Fruit fly (Drosophila melanogaster) whole organism, embryonic: ENCODE data around the gene Nlg4.

ENCODE experiments used
- CG10565 ChIP-seq: fragments of 200-800 bp; sonication (Bioruptor generic); optimal IDR thresholded peaks from 3 replicates; lab custom pipeline; 2016; ENCODE audit warnings: missing biosample characterization, mild to moderate bottlenecking, missing genetic modification characterization
- CG12219 ChIP-seq: fragments of 200-800 bp; sonication (Bioruptor generic); optimal IDR thresholded peaks from 3 replicates; lab custom pipeline; 2018; ENCODE audit warnings: missing biosample characterization, mild to moderate bottlenecking, missing genetic modification characterization
- CG14667 ChIP-seq: fragments of 200-800 bp; sonication (Bioruptor generic); IDR thresholded peaks from 2 replicates; pipeline ENCODE4 v1.3.6; 2022; ENCODE audit warnings: missing biosample characterization, missing genetic modification characterization
- CG14860 ChIP-seq: fragments of 200-800 bp; sonication (Bioruptor generic); IDR thresholded peaks from 3 replicates; pipeline ENCODE4 v1.3.6; 2022; ENCODE audit warnings: missing biosample characterization, missing genetic modification characterization; ENCODE audit not compliant: partially characterized antibody
- CG15011 ChIP-seq: fragments of 200-800 bp; sonication (Bioruptor generic); optimal IDR thresholded peaks from 3 replicates; lab custom pipeline; 2018; ENCODE audit warnings: missing biosample characterization, mild to moderate bottlenecking, missing genetic modification characterization
- CG15601 ChIP-seq: fragments of 200-800 bp; sonication (Bioruptor generic); optimal IDR thresholded peaks from 3 replicates; lab custom pipeline; 2019; ENCODE audit warnings: missing biosample characterization, mild to moderate bottlenecking, missing genetic modification characterization, moderate library complexity
- CG17361 ChIP-seq: fragments of 200-800 bp; sonication (Bioruptor generic); IDR thresholded peaks from 3 replicates; pipeline ENCODE4 v1.3.6; 2022; ENCODE audit warnings: missing biosample characterization, missing genetic modification characterization
- CG2202 ChIP-seq: fragments of 200-800 bp; sonication (Bioruptor generic); optimal IDR thresholded peaks from 2 replicates; lab custom pipeline; 2018; ENCODE audit warnings: missing biosample characterization, mild to moderate bottlenecking, missing genetic modification characterization
- CG2712 ChIP-seq: fragments of 200-800 bp; optimal IDR thresholded peaks from 3 replicates; lab custom pipeline; 2019; ENCODE audit warnings: missing biosample characterization, mild to moderate bottlenecking, missing genetic modification characterization, moderate library complexity
- CG30431 ChIP-seq: fragments of 200-800 bp; sonication (Bioruptor generic); optimal IDR thresholded peaks from 2 replicates; lab custom pipeline; 2017; ENCODE audit warnings: missing biosample characterization, missing genetic modification characterization
- CG33557 ChIP-seq: fragments of 200-800 bp; sonication (Bioruptor generic); optimal IDR thresholded peaks from 2 replicates; lab custom pipeline; 2019; ENCODE audit warnings: missing biosample characterization, mild to moderate bottlenecking, missing genetic modification characterization, moderate library complexity
- CG3995 ChIP-seq: fragments of 200-800 bp; sonication (Bioruptor generic); optimal IDR thresholded peaks from 3 replicates; lab custom pipeline; 2016; ENCODE audit warnings: missing biosample characterization, missing genetic modification characterization
- CG4328 ChIP-seq: fragments of 200-800 bp; sonication (Bioruptor generic); optimal IDR thresholded peaks from 3 replicates; lab custom pipeline; 2017; ENCODE audit warnings: missing biosample characterization, missing genetic modification reagents, missing genetic modification characterization
- CG4707 ChIP-seq: fragments of 200-800 bp; sonication (Bioruptor generic); optimal IDR thresholded peaks from 2 replicates; lab custom pipeline; 2018; ENCODE audit warnings: missing biosample characterization, mild to moderate bottlenecking, missing genetic modification characterization, moderate library complexity
- CG6254 ChIP-seq: fragments of 200-800 bp; sonication (Bioruptor generic); optimal IDR thresholded peaks from 3 replicates; lab custom pipeline; 2017; ENCODE audit warnings: mild to moderate bottlenecking, missing biosample characterization, missing genetic modification reagents, missing genetic modification characterization
- CG6791 ChIP-seq: fragments of 200-800 bp; sonication (Bioruptor generic); IDR thresholded peaks from 3 replicates; pipeline ENCODE4 v1.3.6; 2022; ENCODE audit warnings: missing biosample characterization, missing genetic modification characterization; ENCODE audit not compliant: partially characterized antibody
- CG8290 ChIP-seq, 3 experiments: fragments of 200-800 bp; sonication (Bioruptor generic); optimal IDR thresholded peaks; 2 replicates each; lab custom pipeline; 2016 to 2019; ENCODE audit warnings: missing biosample characterization in 3 of 3, missing genetic modification characterization in 3 of 3, mild to moderate bottlenecking in 2 of 3, moderate library complexity in 1 of 3
- D19A ChIP-seq: fragments of 200-800 bp; optimal IDR thresholded peaks from 3 replicates; lab custom pipeline; 2019; ENCODE audit warnings: missing biosample characterization, mild to moderate bottlenecking, missing genetic modification characterization, moderate library complexity
- Deaf1 ChIP-seq: fragments of 200-800 bp; optimal IDR thresholded peaks from 3 replicates; lab custom pipeline; 2019; ENCODE audit warnings: missing biosample characterization, mild to moderate bottlenecking, missing genetic modification characterization, moderate library complexity
- Dek ChIP-seq: fragments of 200-800 bp; sonication (Bioruptor generic); optimal IDR thresholded peaks from 3 replicates; lab custom pipeline; 2019; ENCODE audit warnings: missing biosample characterization, mild to moderate bottlenecking, missing genetic modification characterization, moderate library complexity
- Ets65A ChIP-seq: fragments of 200-800 bp; sonication (Bioruptor generic); peaks from one replicate; lab custom pipeline; 2016; ENCODE audit warnings: missing biosample characterization, missing genetic modification characterization
- H15 ChIP-seq: fragments of 200-800 bp; sonication (Bioruptor generic); IDR thresholded peaks from 3 replicates; pipeline ENCODE4 v1.3.6; 2022; ENCODE audit warnings: missing biosample characterization, missing genetic modification characterization
- HLH4C ChIP-seq: fragments of 200-800 bp; sonication (Bioruptor generic); IDR thresholded peaks from 3 replicates; pipeline ENCODE4 v1.3.6; 2022; ENCODE audit warnings: missing biosample characterization, missing genetic modification characterization; ENCODE audit not compliant: partially characterized antibody
- Hr3 ChIP-seq: fragments of 200-800 bp; sonication (Bioruptor generic); optimal IDR thresholded peaks from 3 replicates; lab custom pipeline; 2016; ENCODE audit warnings: missing biosample characterization, missing genetic modification characterization
- NC2α ChIP-seq: fragments of 200-800 bp; sonication (Bioruptor generic); optimal IDR thresholded peaks from 2 replicates; lab custom pipeline; 2016; ENCODE audit warnings: missing biosample characterization, missing genetic modification characterization
- NK7.1 ChIP-seq: fragments of 200-800 bp; sonication (Bioruptor generic); optimal IDR thresholded peaks from 3 replicates; lab custom pipeline; 2016; ENCODE audit warnings: missing biosample characterization, missing genetic modification characterization
- Pdp1 ChIP-seq, 2 experiments: fragments of 200-800 bp; sonication (Bioruptor generic); optimal IDR thresholded peaks; 3 replicates each; lab custom pipeline; 2016; ENCODE audit warnings: missing biosample characterization in 2 of 2, missing genetic modification characterization in 2 of 2, mild to moderate bottlenecking in 1 of 2, moderate library complexity in 1 of 2
- Stat92E ChIP-seq, 3 experiments: fragments of >200 bp in 2 of 3; fragments of 200-800 bp in 1 of 3; sonication (Bioruptor generic) in 1 of 3; optimal IDR thresholded peaks; 2 replicates each; lab custom pipeline; 2017 to 2019; ENCODE audit warnings: missing biosample characterization in 3 of 3, missing genetic modification characterization in 3 of 3, mild to moderate bottlenecking in 1 of 3, moderate library complexity in 1 of 3
- al ChIP-seq: fragments of 200-800 bp; sonication (Bioruptor generic); IDR thresholded peaks from 2 replicates; pipeline ENCODE4 v1.3.6; 2022; ENCODE audit warnings: missing biosample characterization, missing genetic modification characterization
- ara ChIP-seq: fragments of 200-800 bp; sonication (Bioruptor generic); IDR thresholded peaks from 2 replicates; pipeline ENCODE4 v1.3.6; 2022; ENCODE audit warnings: missing biosample characterization, missing genetic modification characterization
- az2 ChIP-seq: fragments of 200-800 bp; sonication (Bioruptor generic); optimal IDR thresholded peaks from 3 replicates; lab custom pipeline; 2016; ENCODE audit warnings: missing biosample characterization, missing genetic modification characterization
- bowl ChIP-seq: fragments of 200-800 bp; sonication (Bioruptor generic); IDR thresholded peaks from 2 replicates; pipeline ENCODE4 v1.3.6; 2022; ENCODE audit warnings: missing biosample characterization, missing genetic modification characterization
- bsh ChIP-seq, 2 experiments: fragments of 200-800 bp; sonication (Bioruptor generic); optimal IDR thresholded peaks; 2 replicates each; lab custom pipeline; 2017 to 2018; ENCODE audit warnings: mild to moderate bottlenecking in 2 of 2, missing biosample characterization in 2 of 2, missing genetic modification characterization in 2 of 2, moderate library complexity in 1 of 2
- dati ChIP-seq: fragments of 200-800 bp; sonication (Bioruptor generic); IDR thresholded peaks from 2 replicates; pipeline ENCODE4 v1.3.6; 2022; ENCODE audit warnings: missing biosample characterization, missing genetic modification characterization
- disco-r ChIP-seq: fragments of 200-800 bp; sonication (Bioruptor generic); optimal IDR thresholded peaks from 2 replicates; lab custom pipeline; 2016; ENCODE audit warnings: missing biosample characterization, missing genetic modification characterization
- dysf ChIP-seq: fragments of 200-800 bp; sonication (Bioruptor generic); IDR thresholded peaks from 3 replicates; pipeline ENCODE4 v1.3.6; 2022; ENCODE audit warnings: missing biosample characterization, missing genetic modification characterization
- ftz-f1 ChIP-seq: fragments of 200-800 bp; sonication (Bioruptor generic); optimal IDR thresholded peaks from 2 replicates; lab custom pipeline; 2016; ENCODE audit warnings: missing biosample characterization, missing genetic modification characterization
- grau ChIP-seq: fragments of 200-800 bp; optimal IDR thresholded peaks from 3 replicates; lab custom pipeline; 2019; ENCODE audit warnings: missing biosample characterization, mild to moderate bottlenecking, missing genetic modification characterization, moderate library complexity
- grn ChIP-seq: fragments of 200-800 bp; sonication (Bioruptor generic); optimal IDR thresholded peaks from 3 replicates; lab custom pipeline; 2017; ENCODE audit warnings: missing biosample characterization, missing genetic modification characterization
- gt ChIP-seq: fragments of 200-800 bp; sonication (Bioruptor generic); IDR thresholded peaks from 2 replicates; pipeline ENCODE4 v1.3.6; 2022; ENCODE audit warnings: missing biosample characterization, missing genetic modification characterization
- hb ChIP-seq: fragments of 200-800 bp; sonication (Bioruptor generic); IDR thresholded peaks from 3 replicates; pipeline ENCODE4 v1.3.6; 2022; ENCODE audit warnings: missing biosample characterization, missing genetic modification characterization; ENCODE audit not compliant: partially characterized antibody
- insv ChIP-seq, 2 experiments: fragments of 200-800 bp; sonication (Bioruptor generic); optimal IDR thresholded peaks; 3 replicates each; lab custom pipeline; 2016 to 2018; ENCODE audit warnings: missing biosample characterization in 2 of 2, missing genetic modification characterization in 2 of 2
- mirr ChIP-seq: fragments of 200-800 bp; sonication (Bioruptor generic); optimal IDR thresholded peaks from 3 replicates; lab custom pipeline; 2018; ENCODE audit warnings: missing biosample characterization, mild to moderate bottlenecking, missing genetic modification characterization
- pan ChIP-seq, 4 experiments: fragments of >200 bp in 3 of 4; fragments of 200-800 bp in 1 of 4; sonication (Bioruptor generic) in 1 of 4; optimal IDR thresholded peaks in 3 of 4; IDR thresholded peaks in 1 of 4; 2 replicates each; pipeline versions ENCODE4 v1.3.6 to Lab custom; 2017 to 2022; ENCODE audit warnings: missing biosample characterization in 2 of 4, missing genetic modification characterization in 2 of 4, mixed read lengths in 1 of 4
- run ChIP-seq: fragments of 200-800 bp; sonication (Bioruptor generic); optimal IDR thresholded peaks from 3 replicates; lab custom pipeline; 2018; ENCODE audit warnings: missing biosample characterization, mild to moderate bottlenecking, missing genetic modification characterization
- sens ChIP-seq: fragments of 200-800 bp; sonication (Bioruptor generic); peaks from one replicate; lab custom pipeline; 2016; ENCODE audit warnings: missing biosample characterization, missing genetic modification characterization
- so ChIP-seq: fragments of 200-800 bp; sonication (Bioruptor generic); IDR thresholded peaks from 3 replicates; pipeline ENCODE4 v1.3.6; 2022; ENCODE audit warnings: missing biosample characterization, missing genetic modification characterization
- stc ChIP-seq: fragments of 200-800 bp; sonication (Bioruptor generic); IDR thresholded peaks from 2 replicates; pipeline ENCODE4 v1.3.6; 2022; ENCODE audit warnings: missing biosample characterization, missing genetic modification characterization
- vfl ChIP-seq: fragments of 200-800 bp; sonication (Bioruptor generic); optimal IDR thresholded peaks from 2 replicates; lab custom pipeline; 2016; ENCODE audit warnings: missing biosample characterization, missing genetic modification characterization
- zf30C ChIP-seq: fragments of 200-800 bp; sonication (Bioruptor generic); optimal IDR thresholded peaks from 3 replicates; lab custom pipeline; 2018; ENCODE audit warnings: missing biosample characterization, mild to moderate bottlenecking, missing genetic modification characterization

Gene Nlg4

DNA sequence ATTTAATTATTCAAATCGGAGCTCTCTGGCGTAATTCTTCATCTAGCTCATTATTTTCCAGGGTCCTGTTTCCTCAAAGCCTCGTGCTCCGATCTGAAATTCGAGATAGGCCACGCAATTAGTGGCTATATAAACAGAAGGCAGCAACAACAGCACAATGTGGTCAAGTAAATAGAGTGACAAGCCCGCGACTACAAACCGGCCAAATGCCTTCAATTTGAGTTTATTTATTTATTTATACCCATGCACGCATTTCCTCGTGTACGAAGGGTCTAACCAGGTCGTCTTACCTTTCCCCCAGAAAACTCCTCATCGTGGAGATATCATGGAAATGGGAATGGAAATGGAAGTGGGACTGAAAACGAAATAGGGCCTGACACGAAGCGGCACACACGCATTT is 72.2 kb downstream of the Nlg4 start (continued):
- no peak for TF ChIP-seq zf30C (GFP tag; lab: Kevin White, UChicago)
- TF ChIP-seq CG14667 (GFP tag; lab: Robert Waterston, UW): no peak
- TF ChIP-seq Dek: no peak
- TF ChIP-seq CG17361 (GFP tag; lab: Robert Waterston, UW): no peak
- no peak for TF ChIP-seq CG4328 (GFP tag; lab: Kevin White, UChicago)
- no peak for TF ChIP-seq CG8290 (GFP tag; optimal IDR thresholded peaks at IDR 0.05; lab: Kevin White, UChicago)
- TF ChIP-seq CG8290 (tag; optimal IDR thresholded peaks at IDR 0.05; lab: Kevin White, UChicago): peak in 1 of 2 experiments; percentile 13
- no peak for TF ChIP-seq Deaf1 (tag; lab: Kevin White, UChicago)
- no peak for TF ChIP-seq mirr
- no peak for TF ChIP-seq stc (GFP tag; lab: Robert Waterston, UW)
- no peak for TF ChIP-seq NK7.1 (GFP tag; lab: Kevin White, UChicago)
- TF ChIP-seq CG33557 (GFP tag; lab: Kevin White, UChicago): peak; percentile 27
- TF ChIP-seq so (GFP tag; lab: Robert Waterston, UW): no peak
- peak; percentile 21 for TF ChIP-seq grn (GFP tag; lab: Kevin White, UChicago)
- TF ChIP-seq Ets65A (GFP tag; lab: Kevin White, UChicago): peak; percentile 21
- TF ChIP-seq H15 (GFP tag; lab: Robert Waterston, UW): no peak
- TF ChIP-seq hb (GFP tag; lab: Robert Waterston, UW): no peak
- no peak for TF ChIP-seq CG3995 (GFP tag; lab: Kevin White, UChicago)
- no peak for TF ChIP-seq bowl (GFP tag; lab: Robert Waterston, UW)
- TF ChIP-seq D19A (tag; lab: Kevin White, UChicago): peak; percentile 13
- TF ChIP-seq pan (optimal IDR thresholded peaks at IDR 0.05; lab: Kevin White, UChicago): no peak
- no peak for TF ChIP-seq pan (GFP tag; optimal IDR thresholded peaks at IDR 0.05 in 1 of 2, IDR thresholded peaks at IDR 0.05 in 1 of 2)
- TF ChIP-seq vfl (GFP tag; lab: Kevin White, UChicago): no peak
- TF ChIP-seq run (tag; lab: Kevin White, UChicago): no peak
- no peak for TF ChIP-seq CG30431
- TF ChIP-seq CG10565 (GFP tag; lab: Kevin White, UChicago): no peak
- no peak for TF ChIP-seq CG12219 (GFP tag; lab: Kevin White, UChicago)
- TF ChIP-seq gt (GFP tag; lab: Robert Waterston, UW): no peak
- TF ChIP-seq NC2α: no peak
- no peak for TF ChIP-seq CG15601 (tag; lab: Kevin White, UChicago)
- no peak for TF ChIP-seq insv (GFP tag; optimal IDR thresholded peaks at IDR 0.05; lab: Kevin White, UChicago)
- TF ChIP-seq ftz-f1 (GFP tag; lab: Kevin White, UChicago): no peak
- TF ChIP-seq CG4707 (GFP tag; lab: Kevin White, UChicago): peak; percentile 13
- TF ChIP-seq sens (GFP tag; lab: Kevin White, UChicago): peak; percentile 33
- TF ChIP-seq ara: 0 out of 2 replicates have a peak, but pooled peaks have one; percentile 8
- TF ChIP-seq dati (GFP tag; lab: Robert Waterston, UW): no peak
- no peak for TF ChIP-seq disco-r (GFP tag; lab: Kevin White, UChicago)
- TF ChIP-seq CG2202 (tag; lab: Kevin White, UChicago): no peak
- no peak for TF ChIP-seq Stat92E (GFP tag; optimal IDR thresholded peaks at IDR 0.05; lab: Kevin White, UChicago)
- no peak for TF ChIP-seq CG6791 (GFP tag; lab: Robert Waterston, UW)
- no peak for TF ChIP-seq CG14860 (GFP tag; lab: Robert Waterston, UW)
- no peak for TF ChIP-seq CG2712 (tag; lab: Kevin White, UChicago)
- no peak for TF ChIP-seq dysf
- TF ChIP-seq CG6254: peak; percentile 36
- no peak for TF ChIP-seq CG15011
- no peak for TF ChIP-seq al (GFP tag; lab: Robert Waterston, UW)
- no peak for TF ChIP-seq az2 (GFP tag; lab: Kevin White, UChicago)
- TF ChIP-seq Pdp1 (GFP tag; optimal IDR thresholded peaks at IDR 0.05; lab: Kevin White, UChicago): no peak
- no peak for TF ChIP-seq bsh (GFP tag; optimal IDR thresholded peaks at IDR 0.05; lab: Kevin White, UChicago)
- no peak for TF ChIP-seq grau
- no peak for TF ChIP-seq Hr3 (GFP tag; lab: Kevin White, UChicago)
- no peak for TF ChIP-seq HLH4C (GFP tag; lab: Robert Waterston, UW)
